Fruit fly (Drosophila melanogaster): ENCODE results near the gene CG42337.
A peak's percentile ranks its signal among the peaks of the same experiment; 100 is the strongest.

The CG42337 gene

dm6 chr3L:21239999-21240509 lies 46.9 kb upstream of the CG42337 start (continued):
- TF ChIP-seq bbx (GFP tag; IDR thresholded peaks at IDR 0.05; ENCODE audit: partially characterized antibody) (peak; percentile 55; the same call in 1 of the 2 replicates), CG12744 (GFP tag; optimal IDR thresholded peaks at IDR 0.05) (no peak), stc (GFP tag; IDR thresholded peaks at IDR 0.05) (peak; percentile 17; the same call in 1 of the 2 replicates), CG17802 (tag; optimal IDR thresholded peaks at IDR 0.05) (no peak), CG34376 (GFP tag; optimal IDR thresholded peaks at IDR 0.05) (peak; percentile 43), Xbp1 (GFP tag; optimal IDR thresholded peaks at IDR 0.05) (peak; percentile 11), CG32532 (GFP tag; IDR thresholded peaks at IDR 0.05) (peak; percentile 46; the same call in 1 of the 2 replicates), Sox100B (GFP tag; optimal IDR thresholded peaks at IDR 0.05) (no peak), CG31388 (GFP tag; optimal IDR thresholded peaks at IDR 0.05) (no peak), CG17186 (GFP tag; optimal IDR thresholded peaks at IDR 0.05) (no peak), ac (GFP tag; optimal IDR thresholded peaks at IDR 0.05) (no peak), ken (GFP tag; IDR thresholded peaks at IDR 0.05) (no peak), CG14014 (GFP tag; IDR thresholded peaks at IDR 0.05) (peak; percentile 10; the same call in 1 of the 2 replicates), CG13296 (GFP tag; optimal IDR thresholded peaks at IDR 0.05) (no peak), Jarid2 (GFP tag; optimal IDR thresholded peaks at IDR 0.05) (peak; percentile 98), CG16863 (GFP tag; optimal IDR thresholded peaks at IDR 0.05) (no peak), odd (GFP tag; optimal IDR thresholded peaks at IDR 0.05) (peak; percentile 25), bowl (GFP tag; IDR thresholded peaks at IDR 0.05) (0 out of 2 replicates have a peak, but pooled peaks have one; percentile 14), CG15514 (GFP tag; optimal IDR thresholded peaks at IDR 0.05) (peak; percentile 22), CG13894 (tag; optimal IDR thresholded peaks at IDR 0.05) (no peak), CG15696 (tag; optimal IDR thresholded peaks at IDR 0.05) (no peak), unc-4 (GFP tag; IDR thresholded peaks at IDR 0.05; ENCODE audit: partially characterized antibody) (peak; percentile 47), Blimp-1 (GFP tag; optimal IDR thresholded peaks at IDR 0.05) (peak; percentile 77), Scr (GFP tag; IDR thresholded peaks at IDR 0.05; ENCODE audit: partially characterized antibody) (peak; percentile 31; the same call in 1 of the 2 replicates), oc (tag; optimal IDR thresholded peaks at IDR 0.05) (peak; percentile 56), Bgb (GFP tag; IDR thresholded peaks at IDR 0.05; ENCODE audit: partially characterized antibody) (peak; percentile 52; the same call in 1 of the 2 replicates), NfI (GFP tag; optimal IDR thresholded peaks at IDR 0.05) (no peak), z (GFP tag; IDR thresholded peaks at IDR 0.05) (peak; percentile 74; the same call in 2 of the 3 replicates), ci (GFP tag; IDR thresholded peaks at IDR 0.05) (peak; percentile 73; the same call in 2 of the 3 replicates), caup (GFP tag; optimal IDR thresholded peaks at IDR 0.05; ENCODE audit: severe bottlenecking) (peak; percentile 38), dan (GFP tag; IDR thresholded peaks at IDR 0.05) (no peak), maf-S (GFP tag; optimal IDR thresholded peaks at IDR 0.05) (no peak), CG14965 (GFP tag; optimal IDR thresholded peaks at IDR 0.05; ENCODE audit: borderline replicate concordance) (no peak), vvl (GFP tag; IDR thresholded peaks at IDR 0.05) (peak; percentile 44), CG1832 (GFP tag; optimal IDR thresholded peaks at IDR 0.05) (peak; percentile 43), ap (GFP tag; IDR thresholded peaks at IDR 0.05) (no peak), Opbp (GFP tag; IDR thresholded peaks at IDR 0.05; ENCODE audit: partially characterized antibody) (no peak), CG5180 (GFP tag; optimal IDR thresholded peaks at IDR 0.05) (peak; percentile 24), CG31365 (tag; optimal IDR thresholded peaks at IDR 0.05) (no peak), CG18476 (GFP tag; optimal IDR thresholded peaks at IDR 0.05) (no peak), hbn (GFP tag; IDR thresholded peaks at IDR 0.05; ENCODE audit: partially characterized antibody) (peak; percentile 27; the same call in 1 of the 2 replicates), CG18599 (GFP tag; optimal IDR thresholded peaks at IDR 0.05) (no peak), CG4617 (GFP tag; optimal IDR thresholded peaks at IDR 0.05; ENCODE audit: borderline replicate concordance) (no peak), Optix (GFP tag; IDR thresholded peaks at IDR 0.05) (no peak), CG11696 (GFP tag; IDR thresholded peaks at IDR 0.05) (no peak), CG42726 (GFP tag; IDR thresholded peaks at IDR 0.05; ENCODE audit: partially characterized antibody) (peak; percentile 73), hth (optimal IDR thresholded peaks at IDR 0.05) (no peak), CG3163 (GFP tag; optimal IDR thresholded peaks at IDR 0.05) (peak; percentile 68)

Measured in whole organism, embryonic.